Fruit fly (Drosophila melanogaster): ENCODE measurements around the gene CG12502.

Gene CG12502

DNA sequence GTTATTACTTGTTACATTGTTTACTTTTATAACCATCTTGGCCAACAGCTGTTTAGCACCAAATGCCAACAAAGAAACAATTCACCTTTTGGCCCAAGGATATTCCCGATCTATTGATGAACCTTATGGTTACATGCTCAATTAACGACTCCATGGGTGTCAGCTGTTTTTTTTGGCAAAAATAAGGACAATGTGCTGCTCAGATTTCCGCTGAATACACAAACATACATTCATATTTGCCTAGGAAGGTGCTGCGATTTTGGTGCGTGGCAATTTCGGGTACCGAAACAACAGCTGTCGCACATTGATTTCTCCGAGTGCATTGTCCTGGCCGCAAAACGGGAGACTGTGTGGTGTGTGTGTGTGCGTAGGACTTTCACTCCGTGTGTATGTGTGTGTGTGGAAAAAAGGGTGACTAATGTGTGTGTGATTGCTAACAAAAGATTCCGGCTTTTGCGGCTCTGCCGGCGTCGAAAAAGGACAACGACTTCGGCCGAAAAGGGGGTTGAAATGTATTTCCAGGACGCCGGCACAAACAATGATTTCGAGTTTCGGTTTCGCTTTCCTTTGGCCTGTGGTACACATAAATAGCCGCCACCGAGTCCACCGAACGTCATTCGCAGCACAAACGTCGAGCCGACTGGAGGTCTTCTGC lies 43.4 kb downstream of the CG12502 start, which contains the start of gene nerfin-1 (continued):
- TF ChIP-seq fu2 (GFP tag; optimal IDR thresholded peaks at IDR 0.05): no peak
- TF ChIP-seq Mrtf (GFP tag; IDR thresholded peaks at IDR 0.05): no peak
- TF ChIP-seq crol (GFP tag; IDR thresholded peaks at IDR 0.05): no peak
- TF ChIP-seq CG17568 (GFP tag; optimal IDR thresholded peaks at IDR 0.05): no peak
- no peak for TF ChIP-seq br (optimal IDR thresholded peaks at IDR 0.05)
- no peak for TF ChIP-seq CG10147 (GFP tag; optimal IDR thresholded peaks at IDR 0.05)
- TF ChIP-seq E2f2 (GFP tag; IDR thresholded peaks at IDR 0.05): no peak
- no peak for TF ChIP-seq CG11093 (GFP tag; IDR thresholded peaks at IDR 0.05)
- TF ChIP-seq CG34422 (GFP tag; IDR thresholded peaks at IDR 0.05): no peak
- no peak for TF ChIP-seq gce (GFP tag; IDR thresholded peaks at IDR 0.05)
- no peak for TF ChIP-seq CG18476 (GFP tag; optimal IDR thresholded peaks at IDR 0.05)
- no peak for TF ChIP-seq CG12769 (tag; optimal IDR thresholded peaks at IDR 0.05)
- peak; percentile 24 for TF ChIP-seq Hsf (GFP tag; optimal IDR thresholded peaks at IDR 0.05)
- TF ChIP-seq Bgb (GFP tag; IDR thresholded peaks at IDR 0.05; ENCODE audit: partially characterized antibody): no peak
- no peak for TF ChIP-seq CG7271 (tag; optimal IDR thresholded peaks at IDR 0.05)
- TF ChIP-seq CG10979 (tag; optimal IDR thresholded peaks at IDR 0.05): peak; percentile 45
- TF ChIP-seq az2 (GFP tag; optimal IDR thresholded peaks at IDR 0.05): peak; percentile 18
- TF ChIP-seq CG5180 (GFP tag; optimal IDR thresholded peaks at IDR 0.05): no peak
- no peak for TF ChIP-seq Stat92E (GFP tag; optimal IDR thresholded peaks at IDR 0.05)
- 0 out of 2 replicates have a peak, but pooled peaks have one; percentile 6 for TF ChIP-seq slbo (GFP tag; IDR thresholded peaks at IDR 0.05)
- TF ChIP-seq Sox102F (GFP tag; optimal IDR thresholded peaks at IDR 0.05): no peak
- TF ChIP-seq CG2116 (GFP tag; optimal IDR thresholded peaks at IDR 0.05): no peak
- TF ChIP-seq CG12236 (GFP tag; optimal IDR thresholded peaks at IDR 0.05): no peak
- no peak for TF ChIP-seq CG6854 (GFP tag; optimal IDR thresholded peaks at IDR 0.05)
- TF ChIP-seq Spps (tag; optimal IDR thresholded peaks at IDR 0.05): no peak
- peak; percentile 23 for TF ChIP-seq ac (GFP tag; optimal IDR thresholded peaks at IDR 0.05)
- peak; percentile 19 for TF ChIP-seq CG2712 (tag; optimal IDR thresholded peaks at IDR 0.05)
- TF ChIP-seq CG15269 (tag; optimal IDR thresholded peaks at IDR 0.05): no peak
- no peak for TF ChIP-seq CG1529 (GFP tag; optimal IDR thresholded peaks at IDR 0.05)
- no peak for TF ChIP-seq ash1 (GFP tag; optimal IDR thresholded peaks at IDR 0.05)
- TF ChIP-seq wor (GFP tag; IDR thresholded peaks at IDR 0.05): no peak
- TF ChIP-seq CG11723 (GFP tag; optimal IDR thresholded peaks at IDR 0.05): peak; percentile 15
- TF ChIP-seq MESR4 (GFP tag; optimal IDR thresholded peaks at IDR 0.05): no peak
- no peak for TF ChIP-seq CG10274 (GFP tag; optimal IDR thresholded peaks at IDR 0.05)
- no peak for TF ChIP-seq Max (GFP tag; optimal IDR thresholded peaks at IDR 0.05)
- TF ChIP-seq dmrt11E (tag; optimal IDR thresholded peaks at IDR 0.05): peak; percentile 33
- TF ChIP-seq her (GFP tag; optimal IDR thresholded peaks at IDR 0.05): peak; percentile 6
- no peak for TF ChIP-seq CG10431 (GFP tag; optimal IDR thresholded peaks at IDR 0.05)
- no peak for TF ChIP-seq emc (GFP tag; optimal IDR thresholded peaks at IDR 0.05)
- TF ChIP-seq ara (GFP tag; IDR thresholded peaks at IDR 0.05): no peak
- TF ChIP-seq CG7839 (tag; optimal IDR thresholded peaks at IDR 0.05): peak; percentile 50
- TF ChIP-seq Gug (GFP tag; IDR thresholded peaks at IDR 0.05): no peak
- TF ChIP-seq grn (GFP tag; optimal IDR thresholded peaks at IDR 0.05): no peak
- no peak for TF ChIP-seq esg (GFP tag; conservative IDR thresholded peaks at IDR 0.05)
- TF ChIP-seq Fer3 (tag; optimal IDR thresholded peaks at IDR 0.05): no peak
- TF ChIP-seq D19A (tag; optimal IDR thresholded peaks at IDR 0.05): peak; percentile 12
- TF ChIP-seq knrl (GFP tag; IDR thresholded peaks at IDR 0.05; ENCODE audit: partially characterized antibody): no peak
- no peak for TF ChIP-seq ci (GFP tag; IDR thresholded peaks at IDR 0.05)
- no peak for TF ChIP-seq CG9876 (GFP tag; optimal IDR thresholded peaks at IDR 0.05)
- no peak for TF ChIP-seq CG6272 (GFP tag; IDR thresholded peaks at IDR 0.05)
- no peak for TF ChIP-seq chm (GFP tag; IDR thresholded peaks at IDR 0.05)
